Worm (Caenorhabditis elegans) whole organism, L4/young adult: ENCODE measurements around the gene acr-10.

ENCODE experiments used
- W03F9.2 ChIP-seq: fragments of 150-350 bp; optimal IDR thresholded peaks from 2 replicates; lab custom pipeline; 2014; ENCODE audit warnings: missing biosample characterization, missing genetic modification characterization
- dao-5 ChIP-seq: sonication (generic microtip); optimal IDR thresholded peaks from 2 replicates; lab custom pipeline; 2016; ENCODE audit warnings: missing genotype, missing genetic modification characterization, moderate library complexity, missing compliant biosample characterization
- him-1 ChIP-seq: sonication (generic microtip); optimal IDR thresholded peaks from 2 replicates; lab custom pipeline; 2016; ENCODE audit warnings: missing genotype, missing genetic modification reagents, missing genetic modification characterization, missing compliant biosample characterization

- no peak for TF ChIP-seq him-1
- no peak for TF ChIP-seq W03F9.2
- TF ChIP-seq dao-5: no peak
Observed at ce11 chrX:3988575-3988974, 33.5 kb upstream of the acr-10 start.
